Fruit fly (Drosophila melanogaster) whole organism, pupa: ENCODE measurements around the gene CG11912.
A peak's percentile ranks its signal among the peaks of the same experiment; 100 is the strongest.

Experiments
- CG10348 ChIP-seq: fragments of 200-800 bp; sonication (Bioruptor generic); IDR thresholded peaks from 2 replicates; pipeline ENCODE4 v1.3.6; 2022; ENCODE audit warnings: missing biosample characterization, missing genetic modification characterization
- CG12605 ChIP-seq: fragments of 200-800 bp; sonication (Bioruptor generic); IDR thresholded peaks from 2 replicates; pipeline ENCODE4 v1.3.6; 2022; ENCODE audit warnings: missing biosample characterization, missing genetic modification characterization
- CG14655 ChIP-seq: fragments of 200-800 bp; sonication (Bioruptor generic); optimal IDR thresholded peaks from 3 replicates; lab custom pipeline; 2017; ENCODE audit warnings: mild to moderate bottlenecking, missing biosample characterization, missing genetic modification reagents, missing genetic modification characterization
- CG15710 ChIP-seq: fragments of 200-800 bp; sonication (Bioruptor generic); optimal IDR thresholded peaks from 2 replicates; lab custom pipeline; 2018; ENCODE audit warnings: missing biosample characterization, mild to moderate bottlenecking, missing genetic modification characterization, moderate library complexity
- CG32121 ChIP-seq: fragments of 200-800 bp; sonication (Bioruptor generic); IDR thresholded peaks from 2 replicates; pipeline ENCODE4 v1.3.6; 2022; ENCODE audit warnings: missing biosample characterization, missing genetic modification characterization
- CG4496 ChIP-seq: fragments of 200-800 bp; sonication (Bioruptor generic); IDR thresholded peaks from 3 replicates; pipeline ENCODE4 v1.3.6; 2022; ENCODE audit warnings: missing biosample characterization, missing genetic modification characterization
- CG8301 ChIP-seq: fragments of 200-800 bp; sonication (Bioruptor generic); optimal IDR thresholded peaks from 2 replicates; lab custom pipeline; 2018; ENCODE audit warnings: missing biosample characterization, mild to moderate bottlenecking, missing genetic modification characterization
- CG9948 ChIP-seq: fragments of 200-800 bp; sonication (Bioruptor generic); optimal IDR thresholded peaks from 2 replicates; lab custom pipeline; 2018; ENCODE audit warnings: missing biosample characterization, mild to moderate bottlenecking, missing genetic modification characterization, moderate library complexity
- D1 ChIP-seq: fragments of 200-800 bp; sonication (Bioruptor generic); optimal IDR thresholded peaks from 2 replicates; lab custom pipeline; 2018; ENCODE audit warnings: missing biosample characterization, mild to moderate bottlenecking, missing genetic modification characterization, moderate library complexity
- EcR ChIP-seq: fragments of 200-800 bp; sonication (Bioruptor generic); optimal IDR thresholded peaks from 3 replicates; lab custom pipeline; 2019; ENCODE audit warnings: missing biosample characterization, missing genetic modification characterization, mild to moderate bottlenecking, moderate library complexity, missing genetic modification reagents
- Ets98B ChIP-seq: fragments of 200-800 bp; sonication (Bioruptor generic); IDR thresholded peaks from 2 replicates; pipeline ENCODE4 v1.3.6; 2022; ENCODE audit warnings: missing biosample characterization, missing genetic modification characterization
- Pif1B ChIP-seq: fragments of 200-800 bp; sonication (Bioruptor generic); optimal IDR thresholded peaks from 3 replicates; lab custom pipeline; 2016; ENCODE audit warnings: missing biosample characterization, missing genetic modification characterization
- Snoo ChIP-seq: fragments of 200-800 bp; sonication (Bioruptor generic); optimal IDR thresholded peaks from 3 replicates; lab custom pipeline; 2017; ENCODE audit warnings: missing biosample characterization, mild to moderate bottlenecking, missing genetic modification characterization, inconsistent platforms
- rn ChIP-seq: fragments of 200-800 bp; sonication (Bioruptor generic); IDR thresholded peaks from 2 replicates; pipeline ENCODE4 v1.3.6; 2022; ENCODE audit warnings: missing biosample characterization, missing genetic modification characterization

Gene CG11912

DNA sequence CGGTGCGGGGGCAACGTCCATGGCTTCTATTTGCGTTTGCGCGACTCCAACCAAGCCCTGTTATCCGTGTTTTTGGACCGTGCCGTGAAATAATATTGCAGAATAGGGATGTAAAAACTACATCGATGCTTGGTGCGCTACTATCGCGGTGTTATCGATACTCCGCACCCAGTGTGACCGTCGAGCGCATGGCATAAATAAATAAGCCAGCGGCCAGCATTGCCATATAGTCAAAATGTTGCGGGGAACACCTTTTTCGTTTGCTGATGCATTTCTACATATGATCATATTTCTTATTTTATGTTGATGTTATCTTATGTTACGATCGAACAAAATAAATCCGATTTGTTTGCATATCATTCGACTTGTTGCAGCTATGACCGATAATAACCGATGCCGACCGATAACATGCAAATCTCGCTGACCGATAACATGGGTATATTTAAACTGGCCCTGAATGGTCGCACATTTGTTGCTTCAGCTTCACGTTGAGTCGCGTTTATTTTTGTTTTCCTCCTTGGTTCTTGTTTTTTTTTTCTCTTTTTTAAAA is 41.9 kb downstream of the CG11912 start, which contains the start of gene smo:
TSS of gene smo (plus strand) at position 461 of the 550 bp plus-strand sequence.
- TF ChIP-seq Snoo (tag; lab: Kevin White, UChicago) (no peak), CG9948 (tag; lab: Kevin White, UChicago) (no peak), rn (GFP tag; lab: Robert Waterston, UW) (no peak), Ets98B (no peak), CG8301 (no peak), EcR (peak; percentile 27)

DNA sequence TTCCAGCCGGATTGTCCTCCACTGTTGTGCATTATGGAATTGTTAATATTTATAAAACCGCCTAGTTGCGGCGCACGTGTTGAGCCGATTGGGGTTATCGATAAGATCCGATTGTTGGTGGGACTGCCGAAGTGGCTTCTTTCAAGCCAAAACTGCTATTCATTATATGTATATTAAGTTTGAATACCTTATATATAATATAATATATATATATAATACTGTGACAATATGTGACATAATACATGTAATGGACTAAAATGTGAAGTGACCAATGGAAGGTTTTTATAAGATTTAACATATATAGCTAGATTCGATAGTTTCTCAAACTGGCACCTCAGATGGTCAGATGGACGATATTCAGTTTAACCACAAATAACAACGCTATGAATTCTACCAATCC is 45.5 kb downstream of the CG11912 start, which contains the start of the genes mbm and CG11555:
TSS of gene mbm (minus strand) at position 113 of the 400 bp plus-strand sequence.
TSS of gene CG11555 (plus strand) at position 234 of the 400 bp plus-strand sequence.
- TF ChIP-seq CG12605 (GFP tag; lab: Robert Waterston, UW) (no peak), CG15710 (peak; percentile 27)

DNA sequence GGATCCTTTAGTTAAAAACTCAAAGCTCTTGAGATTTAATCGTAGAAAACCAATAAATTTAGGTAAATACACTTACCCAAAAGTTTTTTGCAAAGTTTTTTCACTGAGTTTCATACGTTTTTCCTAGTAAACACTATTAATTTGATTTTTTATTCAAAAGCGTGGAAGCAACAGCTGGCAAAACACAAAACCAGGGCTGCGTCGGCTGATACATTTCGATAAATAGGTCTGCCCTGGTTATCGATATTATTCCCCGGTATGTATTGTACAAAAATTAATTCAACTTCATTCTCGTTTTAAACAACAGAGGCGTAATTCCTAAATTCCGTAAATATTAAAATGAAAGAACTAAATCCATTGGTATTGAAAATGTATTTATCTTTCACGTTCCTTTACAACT is 47.5 kb downstream of the CG11912 start, which contains the start of gene Dus1:
TSS of gene Dus1 (minus strand) at position 192 of the 400 bp plus-strand sequence.
- TF ChIP-seq CG4496 (GFP tag; lab: Robert Waterston, UW) = no peak
- TF ChIP-seq EcR = no peak
- no peak for TF ChIP-seq CG14655 (GFP tag; lab: Kevin White, UChicago)
- TF ChIP-seq CG12605 (GFP tag; lab: Robert Waterston, UW) = no peak
- TF ChIP-seq D1 (tag; lab: Kevin White, UChicago) = no peak
- TF ChIP-seq CG9948 (tag; lab: Kevin White, UChicago) = no peak
- TF ChIP-seq CG10348 (GFP tag; lab: Robert Waterston, UW) = no peak
- no peak for TF ChIP-seq CG32121
- no peak for TF ChIP-seq CG15710
- no peak for TF ChIP-seq Pif1B (GFP tag; lab: Kevin White, UChicago)

DNA sequence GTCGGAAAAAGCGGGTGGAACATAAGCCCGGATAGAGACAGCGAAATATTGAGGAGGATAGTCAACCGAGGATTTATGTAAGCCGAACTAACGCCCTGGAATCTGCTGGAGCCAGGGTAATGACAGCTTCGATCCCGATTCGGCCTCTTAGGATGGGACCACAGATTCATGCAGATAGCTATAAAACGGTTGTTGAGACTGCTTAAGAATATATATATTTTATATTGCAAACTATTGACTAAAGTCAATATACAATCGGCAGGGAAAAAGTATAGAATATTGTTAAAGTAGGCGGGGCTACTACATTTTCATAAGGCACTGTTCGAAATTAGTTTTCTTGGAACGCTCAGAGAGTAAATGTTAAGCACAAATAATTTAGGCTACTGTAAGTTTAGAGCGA is 50.3 kb downstream of the CG11912 start, which contains the start of gene CG3345:
TSS of gene CG3345 (plus strand) at position 301 of the 400 bp plus-strand sequence.
- TF ChIP-seq CG12605 (GFP tag; lab: Robert Waterston, UW) = no peak
- TF ChIP-seq Snoo (tag; lab: Kevin White, UChicago) = no peak
- no peak for TF ChIP-seq Ets98B
- no peak for TF ChIP-seq CG10348 (GFP tag; lab: Robert Waterston, UW)
- TF ChIP-seq CG4496 (GFP tag; lab: Robert Waterston, UW) = no peak
